Fruit fly (Drosophila melanogaster): ENCODE results near the gene Rcc1.
A peak's percentile ranks its signal among the peaks of the same experiment; 100 is the strongest.

Rcc1 gene

dm6 chr3L:5976121-5976906 lies 43.7 kb upstream of the Rcc1 start (continued):
- peak; percentile 74 for TF ChIP-seq CG9817 (tag; optimal IDR thresholded peaks at IDR 0.05)
- TF ChIP-seq Dip2 (GFP tag; IDR thresholded peaks at IDR 0.05): 0 out of 2 replicates have a peak, but pooled peaks have one; percentile 23
- TF ChIP-seq Xbp1 (GFP tag; optimal IDR thresholded peaks at IDR 0.05): peak; percentile 95
- peak; percentile 96 for TF ChIP-seq CG17328 (GFP tag; IDR thresholded peaks at IDR 0.05)
- TF ChIP-seq CG12104 (GFP tag; optimal IDR thresholded peaks at IDR 0.05): peak; percentile 87
- peak; percentile 68 for TF ChIP-seq CG11085 (GFP tag; IDR thresholded peaks at IDR 0.05)
- TF ChIP-seq CG4707 (GFP tag; optimal IDR thresholded peaks at IDR 0.05): peak; percentile 84
- no peak for TF ChIP-seq cad (GFP tag; optimal IDR thresholded peaks at IDR 0.05)
- TF ChIP-seq HHEX (GFP tag; optimal IDR thresholded peaks at IDR 0.05): peak; percentile 92
- TF ChIP-seq seq (GFP tag; IDR thresholded peaks at IDR 0.05): peak; percentile 87
- peak; percentile 90 for TF ChIP-seq Dad (GFP tag; optimal IDR thresholded peaks at IDR 0.05)
- TF ChIP-seq CG5180 (GFP tag; optimal IDR thresholded peaks at IDR 0.05): peak; percentile 84
- peak in 1 of 2 experiments; percentile 98 for TF ChIP-seq eve (GFP tag; optimal IDR thresholded peaks at IDR 0.05)
- TF ChIP-seq slbo (GFP tag; IDR thresholded peaks at IDR 0.05): peak; percentile 88
- peak; percentile 96 for TF ChIP-seq Gug (GFP tag; IDR thresholded peaks at IDR 0.05)
- peak; percentile 98 for TF ChIP-seq zf30C (GFP tag; optimal IDR thresholded peaks at IDR 0.05)
- TF ChIP-seq fu2 (GFP tag; optimal IDR thresholded peaks at IDR 0.05): peak; percentile 59
- peak; percentile 91 for TF ChIP-seq CG14050 (GFP tag; IDR thresholded peaks at IDR 0.05)
- TF ChIP-seq CG30403 (GFP tag; optimal IDR thresholded peaks at IDR 0.05): peak; percentile 97
- TF ChIP-seq CG6272 (GFP tag; IDR thresholded peaks at IDR 0.05): peak; percentile 95
- peak; percentile 82 for TF ChIP-seq HmgZ (tag; optimal IDR thresholded peaks at IDR 0.05)
- no peak for TF ChIP-seq CG6765 (GFP tag; optimal IDR thresholded peaks at IDR 0.05)
- TF ChIP-seq HLH3B (GFP tag; IDR thresholded peaks at IDR 0.05): peak; percentile 98
- no peak for TF ChIP-seq nom (GFP tag; optimal IDR thresholded peaks at IDR 0.05)
- TF ChIP-seq CG5953 (GFP tag; IDR thresholded peaks at IDR 0.05): peak; percentile 93
- TF ChIP-seq CG18011 (GFP tag; optimal IDR thresholded peaks at IDR 0.05): peak; percentile 63
- peak; percentile 95 for TF ChIP-seq otp (GFP tag; IDR thresholded peaks at IDR 0.05)
- peak; percentile 92 for TF ChIP-seq CG32767 (GFP tag; IDR thresholded peaks at IDR 0.05)
- TF ChIP-seq CG3407 (GFP tag; optimal IDR thresholded peaks at IDR 0.05): peak; percentile 97
- peak; percentile 97 for TF ChIP-seq stc (GFP tag; IDR thresholded peaks at IDR 0.05)
- TF ChIP-seq aop (GFP tag; IDR thresholded peaks at IDR 0.05): peak; percentile 87
- TF ChIP-seq C15 (GFP tag; IDR thresholded peaks at IDR 0.05): peak; percentile 53; the same call in 1 of the 3 replicates
- peak; percentile 97 for TF ChIP-seq slp2 (GFP tag; optimal IDR thresholded peaks at IDR 0.05)
- peak; percentile 85 for TF ChIP-seq cwo (GFP tag; optimal IDR thresholded peaks at IDR 0.05)
- peak; percentile 96 for TF ChIP-seq CG4820 (GFP tag; optimal IDR thresholded peaks at IDR 0.05)
- peak; percentile 84 for TF ChIP-seq CG12071 (GFP tag; optimal IDR thresholded peaks at IDR 0.05)
- TF ChIP-seq CG4617 (GFP tag; optimal IDR thresholded peaks at IDR 0.05; ENCODE audit: borderline replicate concordance): peak; percentile 85
- TF ChIP-seq crol (GFP tag; IDR thresholded peaks at IDR 0.05): peak; percentile 99
- TF ChIP-seq dysf (GFP tag; IDR thresholded peaks at IDR 0.05): peak; percentile 96
- peak; percentile 91 for TF ChIP-seq CG17568 (GFP tag; optimal IDR thresholded peaks at IDR 0.05)
- peak; percentile 91 for TF ChIP-seq gt (GFP tag; IDR thresholded peaks at IDR 0.05)
- TF ChIP-seq psq (GFP tag; optimal IDR thresholded peaks at IDR 0.05): peak; percentile 88
- peak; percentile 96 for TF ChIP-seq Six4 (GFP tag; optimal IDR thresholded peaks at IDR 0.05)
- TF ChIP-seq tx (GFP tag; optimal IDR thresholded peaks at IDR 0.05): peak; percentile 68
- TF ChIP-seq Mrtf (GFP tag; IDR thresholded peaks at IDR 0.05): peak; percentile 94
- peak; percentile 71 for TF ChIP-seq eyg (GFP tag; optimal IDR thresholded peaks at IDR 0.05)
- TF ChIP-seq NK7.1 (GFP tag; optimal IDR thresholded peaks at IDR 0.05): peak; percentile 86
- TF ChIP-seq CG10959 (GFP tag; IDR thresholded peaks at IDR 0.05): peak; percentile 97
- TF ChIP-seq Med (GFP tag): peak; percentile 96
- peak; percentile 93 for TF ChIP-seq CoRest (tag; optimal IDR thresholded peaks at IDR 0.05)

Data from whole organism, embryonic.